Fruit fly (Drosophila melanogaster): Measurements from ENCODE around the gene Sarm.

The Sarm gene

dm6 chr3L:8091650-8092068, 28.0 kb downstream of the Sarm start, which contains the start of gene CG7565 (continued):
- TF ChIP-seq CG12744 (GFP tag; optimal IDR thresholded peaks at IDR 0.05), result peak; percentile 37
- TF ChIP-seq CG43689 (GFP tag; IDR thresholded peaks at IDR 0.05), result no peak
- peak; percentile 59; the same call in 2 of the 3 replicates for TF ChIP-seq CG11456 (GFP tag; IDR thresholded peaks at IDR 0.05)
- peak; percentile 59; the same call in 1 of the 2 replicates for TF ChIP-seq bbx (GFP tag; IDR thresholded peaks at IDR 0.05; ENCODE audit: partially characterized antibody)
- peak; percentile 21 for TF ChIP-seq bab2 (GFP tag; optimal IDR thresholded peaks at IDR 0.05)
- TF ChIP-seq Fer3 (tag; optimal IDR thresholded peaks at IDR 0.05), result peak; percentile 35
- no peak for TF ChIP-seq Elba2 (GFP tag; optimal IDR thresholded peaks at IDR 0.05)
- TF ChIP-seq CG3407 (GFP tag; optimal IDR thresholded peaks at IDR 0.05), result no peak
- TF ChIP-seq CG10565 (GFP tag; optimal IDR thresholded peaks at IDR 0.05), result no peak
- peak; percentile 77 for TF ChIP-seq vvl (GFP tag; IDR thresholded peaks at IDR 0.05)
- TF ChIP-seq lbe (GFP tag; optimal IDR thresholded peaks at IDR 0.05), result peak; percentile 21
- no peak for TF ChIP-seq H2.0 (GFP tag; IDR thresholded peaks at IDR 0.05)
- no peak for TF ChIP-seq CG13123 (GFP tag; optimal IDR thresholded peaks at IDR 0.05)
- TF ChIP-seq Lpt (GFP tag; optimal IDR thresholded peaks at IDR 0.05), result no peak
- no peak for TF ChIP-seq CG2202 (tag; optimal IDR thresholded peaks at IDR 0.05)
- TF ChIP-seq fd3F (GFP tag; optimal IDR thresholded peaks at IDR 0.05), result no peak
- TF ChIP-seq CG32532 (GFP tag; IDR thresholded peaks at IDR 0.05), result peak; percentile 49
- TF ChIP-seq pzg (GFP tag; optimal IDR thresholded peaks at IDR 0.05), result peak; percentile 81
- peak; percentile 52 for TF ChIP-seq odd (GFP tag; optimal IDR thresholded peaks at IDR 0.05)
- peak; percentile 60; the same call in 1 of the 3 replicates for TF ChIP-seq Doc3 (GFP tag; IDR thresholded peaks at IDR 0.05; ENCODE audit: partially characterized antibody)
- TF ChIP-seq fu2 (GFP tag; optimal IDR thresholded peaks at IDR 0.05), result peak; percentile 23
- no peak for TF ChIP-seq CG1602 (GFP tag; optimal IDR thresholded peaks at IDR 0.05)
- TF ChIP-seq CG8924 (tag; optimal IDR thresholded peaks at IDR 0.05), result peak; percentile 5
- TF ChIP-seq nom (GFP tag; optimal IDR thresholded peaks at IDR 0.05), result no peak
- no peak for TF ChIP-seq fd96Cb (tag; optimal IDR thresholded peaks at IDR 0.05)
- TF ChIP-seq CG14860 (GFP tag; IDR thresholded peaks at IDR 0.05; ENCODE audit: partially characterized antibody), result no peak
- peak; percentile 50 for TF ChIP-seq vfl (GFP tag; optimal IDR thresholded peaks at IDR 0.05)
- peak; percentile 32 for TF ChIP-seq CG10543 (GFP tag; optimal IDR thresholded peaks at IDR 0.05)
- peak; percentile 56 for TF ChIP-seq CG9932 (GFP tag; IDR thresholded peaks at IDR 0.05)
- TF ChIP-seq sug (tag; optimal IDR thresholded peaks at IDR 0.05), result peak; percentile 65
- TF ChIP-seq pb (GFP tag; optimal IDR thresholded peaks at IDR 0.05), result no peak
- TF ChIP-seq sisA (GFP tag; IDR thresholded peaks at IDR 0.05), result no peak
- no peak for TF ChIP-seq twi (tag; optimal IDR thresholded peaks at IDR 0.05)
- no peak for TF ChIP-seq dmrt11E (tag; optimal IDR thresholded peaks at IDR 0.05)
- TF ChIP-seq Asciz (GFP tag; optimal IDR thresholded peaks at IDR 0.05), result peak; percentile 19
- 0 out of 2 replicates have a peak, but pooled peaks have one; percentile 32 for TF ChIP-seq hbn (GFP tag; IDR thresholded peaks at IDR 0.05; ENCODE audit: partially characterized antibody)
- no peak for TF ChIP-seq CG7745 (tag; optimal IDR thresholded peaks at IDR 0.05)
- TF ChIP-seq CG10267 (tag; optimal IDR thresholded peaks at IDR 0.05), result peak; percentile 93
- no peak for TF ChIP-seq Ada2b (GFP tag; IDR thresholded peaks at IDR 0.05)
- TF ChIP-seq CG6854 (GFP tag; optimal IDR thresholded peaks at IDR 0.05), result no peak
- TF ChIP-seq CG10462 (GFP tag; optimal IDR thresholded peaks at IDR 0.05), result peak; percentile 43
- peak; percentile 26 for TF ChIP-seq CG1647 (GFP tag; optimal IDR thresholded peaks at IDR 0.05)
- TF ChIP-seq zf30C (GFP tag; optimal IDR thresholded peaks at IDR 0.05), result no peak
- no peak for TF ChIP-seq hkb (optimal IDR thresholded peaks at IDR 0.05)
- peak; percentile 30; the same call in 1 of the 2 replicates for TF ChIP-seq hkb (GFP tag; IDR thresholded peaks at IDR 0.05)
- peak; percentile 75 for TF ChIP-seq chm (GFP tag; IDR thresholded peaks at IDR 0.05)
- TF ChIP-seq slou (GFP tag; optimal IDR thresholded peaks at IDR 0.05), result no peak
- no peak for TF ChIP-seq cad (GFP tag; optimal IDR thresholded peaks at IDR 0.05)
- peak; percentile 84 for TF ChIP-seq lab (GFP tag; optimal IDR thresholded peaks at IDR 0.05)
- peak; percentile 44 for TF ChIP-seq Hsf (GFP tag; optimal IDR thresholded peaks at IDR 0.05)
- peak; percentile 77 for TF ChIP-seq Myb (GFP tag; optimal IDR thresholded peaks at IDR 0.05)

Data from whole organism, embryonic.